Worm (Caenorhabditis elegans): ENCODE data around the gene pitr-2.

Gene pitr-2

ce11 chrV:9172989-9173388 lies 35.5 kb upstream of the pitr-2 start, which contains the start of gene gad-3:
Gene gad-3 (minus strand): TSS chrV:9173005.
- TF ChIP-seq elt-2 (tag; optimal IDR thresholded peaks at IDR 0.05), result peak; percentile 52
- peak; percentile 41 for TF ChIP-seq nhr-85 (tag)
- peak; percentile 7 for TF ChIP-seq blmp-1 (tag; optimal IDR thresholded peaks at IDR 0.05)
- TF ChIP-seq tbx-2 (tag; optimal IDR thresholded peaks at IDR 0.05), result no peak
- TF ChIP-seq lin-14 (GFP tag; optimal IDR thresholded peaks at IDR 0.05), result peak; percentile 41

ce11 chrV:9168089-9168488 lies 30.6 kb upstream of the pitr-2 start, which contains the start of gene B0222.11:
Gene B0222.11 (minus strand): TSS chrV:9168189.
- no peak for TF ChIP-seq zag-1 (tag; optimal IDR thresholded peaks at IDR 0.05)
- no peak for TF ChIP-seq ama-1 (optimal IDR thresholded peaks at IDR 0.05)
- no peak for TF ChIP-seq unc-130 (tag; optimal IDR thresholded peaks at IDR 0.05)
- TF ChIP-seq nhr-90 (tag; optimal IDR thresholded peaks at IDR 0.05; ENCODE audit: poor library complexity), result no peak
- no peak for TF ChIP-seq fkh-4 (tag; optimal IDR thresholded peaks at IDR 0.05; ENCODE audit: borderline replicate concordance)
- no peak for TF ChIP-seq ceh-88 (GFP tag; IDR thresholded peaks at IDR 0.05)
- TF ChIP-seq ceh-90 (tag; optimal IDR thresholded peaks at IDR 0.05), result no peak
- TF ChIP-seq tlp-1 (tag; optimal IDR thresholded peaks at IDR 0.05), result no peak
- no peak for TF ChIP-seq nhr-28 (tag; optimal IDR thresholded peaks at IDR 0.05)
- TF ChIP-seq sptf-1 (tag; optimal IDR thresholded peaks at IDR 0.05), result no peak
- no peak for TF ChIP-seq C16A3.4 (tag; optimal IDR thresholded peaks at IDR 0.05)
- no peak for TF ChIP-seq lin-39 (tag; optimal IDR thresholded peaks at IDR 0.05)
- TF ChIP-seq dpl-1 (GFP tag; optimal IDR thresholded peaks at IDR 0.05), result no peak
- TF ChIP-seq nhr-77 (tag; optimal IDR thresholded peaks at IDR 0.05), result no peak
- TF ChIP-seq nhr-85 (tag), result no peak
- no peak for TF ChIP-seq vab-15 (tag; optimal IDR thresholded peaks at IDR 0.05)
- TF ChIP-seq grh-1 (GFP tag; IDR thresholded peaks at IDR 0.05), result no peak
- no peak for TF ChIP-seq nhr-12 (tag; optimal IDR thresholded peaks at IDR 0.05)

ce11 chrV:9166306-9166705 lies 28.8 kb upstream of the pitr-2 start:
- TF ChIP-seq lir-3 (tag; optimal IDR thresholded peaks at IDR 0.05; ENCODE audit: poor library complexity) (no peak), mdl-1 (tag; optimal IDR thresholded peaks at IDR 0.05) (no peak), xbp-1 (tag; optimal IDR thresholded peaks at IDR 0.05) (no peak), tlp-1 (tag; optimal IDR thresholded peaks at IDR 0.05) (no peak), skn-1 (tag; optimal IDR thresholded peaks at IDR 0.05) (no peak), vab-15 (tag; optimal IDR thresholded peaks at IDR 0.05) (no peak), fkh-8 (tag; optimal IDR thresholded peaks at IDR 0.05) (no peak), nhr-47 (tag; optimal IDR thresholded peaks at IDR 0.05) (peak; percentile 13), ceh-82 (tag; optimal IDR thresholded peaks at IDR 0.05) (peak in 1 of 3 experiments; percentile 12), lsy-2 (tag; optimal IDR thresholded peaks at IDR 0.05) (peak in 1 of 2 experiments; percentile 19), ceh-8 (GFP tag; optimal IDR thresholded peaks at IDR 0.05) (no peak), snpc-4 (tag; optimal IDR thresholded peaks at IDR 0.05) (no peak), rnt-1 (tag; optimal IDR thresholded peaks at IDR 0.05) (peak; percentile 37), blmp-1 (tag; optimal IDR thresholded peaks at IDR 0.05) (peak; percentile 22), pag-3 (tag; optimal IDR thresholded peaks at IDR 0.05; ENCODE audit: borderline replicate concordance, insufficient read depth) (no peak), isw-1 (GFP tag; IDR thresholded peaks at IDR 0.05) (no peak), pqm-1 (tag; optimal IDR thresholded peaks at IDR 0.05) (no peak), nhr-28 (tag; optimal IDR thresholded peaks at IDR 0.05) (no peak), unc-98 (GFP tag; IDR thresholded peaks at IDR 0.05) (no peak), mab-9 (GFP tag; IDR thresholded peaks at IDR 0.05) (no peak), ceh-90 (tag; optimal IDR thresholded peaks at IDR 0.05) (no peak), lin-13 (GFP tag; optimal IDR thresholded peaks at IDR 0.05) (no peak), Y116A8C.19 (tag; optimal IDR thresholded peaks at IDR 0.05; ENCODE audit: borderline replicate concordance) (no peak), elt-2 (tag; optimal IDR thresholded peaks at IDR 0.05) (no peak), ceh-88 (GFP tag; IDR thresholded peaks at IDR 0.05) (no peak), jun-1 (tag; optimal IDR thresholded peaks at IDR 0.05) (no peak), sup-37 (GFP tag; optimal IDR thresholded peaks at IDR 0.05) (no peak), unc-62 (GFP tag; optimal IDR thresholded peaks at IDR 0.05) (no peak), C04F5.9 (tag; optimal IDR thresholded peaks at IDR 0.05) (no peak), nhr-76 (tag; optimal IDR thresholded peaks at IDR 0.05) (no peak), egl-27 (tag; optimal IDR thresholded peaks at IDR 0.05) (no peak), pax-3 (tag; optimal IDR thresholded peaks at IDR 0.05) (no peak), C34B4.2 (tag; optimal IDR thresholded peaks at IDR 0.05) (no peak), sptf-1 (tag; optimal IDR thresholded peaks at IDR 0.05) (no peak), nhr-85 (tag) (peak; percentile 89), nhr-77 (tag; optimal IDR thresholded peaks at IDR 0.05) (no peak), fos-1 (tag; optimal IDR thresholded peaks at IDR 0.05) (no peak)
